Fruit fly (Drosophila melanogaster) whole organism, embryonic: ENCODE measurements around the gene CG15170.
A peak's percentile ranks its signal among the peaks of the same experiment; 100 is the strongest.

Source experiments
- ATbp ChIP-seq: fragments of 200-800 bp; sonication (Bioruptor generic); optimal IDR thresholded peaks from 2 replicates; lab custom pipeline; 2017; ENCODE audit warnings: missing biosample characterization, mild to moderate bottlenecking, missing genetic modification characterization, missing genetic modification reagents
- C15 ChIP-seq: fragments of 200-800 bp; sonication (Bioruptor generic); IDR thresholded peaks from 3 replicates; pipeline ENCODE4 v1.3.6; 2022; ENCODE audit warnings: missing biosample characterization, missing genetic modification characterization
- CG12659 ChIP-seq: fragments of 200-800 bp; sonication (Bioruptor generic); optimal IDR thresholded peaks from 3 replicates; lab custom pipeline; 2017; ENCODE audit warnings: mild to moderate bottlenecking, missing biosample characterization, missing genetic modification reagents, missing genetic modification characterization
- CG12942 ChIP-seq: fragments of 200-800 bp; sonication (Bioruptor generic); optimal IDR thresholded peaks from 3 replicates; lab custom pipeline; 2016; ENCODE audit warnings: missing biosample characterization, missing genetic modification characterization
- CG18476 ChIP-seq: fragments of 200-800 bp; sonication (Bioruptor generic); optimal IDR thresholded peaks from 2 replicates; lab custom pipeline; 2016; ENCODE audit warnings: missing biosample characterization, mild to moderate bottlenecking, missing genetic modification characterization
- CG2875 ChIP-seq: fragments of 200-800 bp; sonication (Bioruptor generic); optimal IDR thresholded peaks from 2 replicates; lab custom pipeline; 2017; ENCODE audit warnings: missing biosample characterization, mild to moderate bottlenecking, missing genetic modification characterization, missing genetic modification reagents
- CG31224 ChIP-seq: fragments of 200-800 bp; sonication (Bioruptor generic); IDR thresholded peaks from 2 replicates; pipeline ENCODE4 v1.3.6; 2022; ENCODE audit warnings: missing biosample characterization, missing genetic modification characterization
- CG31365 ChIP-seq: fragments of 200-800 bp; sonication (Bioruptor generic); optimal IDR thresholded peaks from 2 replicates; lab custom pipeline; 2018; ENCODE audit warnings: missing biosample characterization, mild to moderate bottlenecking, missing genetic modification characterization
- CG33557 ChIP-seq: fragments of 200-800 bp; sonication (Bioruptor generic); optimal IDR thresholded peaks from 2 replicates; lab custom pipeline; 2019; ENCODE audit warnings: missing biosample characterization, mild to moderate bottlenecking, missing genetic modification characterization, moderate library complexity
- CG34376 ChIP-seq: fragments of 200-800 bp; sonication (Bioruptor generic); optimal IDR thresholded peaks from 2 replicates; lab custom pipeline; 2018; ENCODE audit warnings: missing biosample characterization, mild to moderate bottlenecking, missing genetic modification characterization
- CG5180 ChIP-seq: fragments of 200-800 bp; sonication (Bioruptor generic); optimal IDR thresholded peaks from 3 replicates; lab custom pipeline; 2017; ENCODE audit warnings: missing biosample characterization, missing genetic modification characterization, mild to moderate bottlenecking, moderate library complexity, missing genetic modification reagents
- CG6254 ChIP-seq: fragments of 200-800 bp; sonication (Bioruptor generic); optimal IDR thresholded peaks from 3 replicates; lab custom pipeline; 2017; ENCODE audit warnings: mild to moderate bottlenecking, missing biosample characterization, missing genetic modification reagents, missing genetic modification characterization
- CG6683 ChIP-seq: fragments of 200-800 bp; sonication (Bioruptor generic); optimal IDR thresholded peaks from 2 replicates; lab custom pipeline; 2017; ENCODE audit warnings: missing biosample characterization, mild to moderate bottlenecking, missing genetic modification characterization, missing genetic modification reagents
- CG7987 ChIP-seq: fragments of 200-800 bp; sonication (Bioruptor generic); optimal IDR thresholded peaks from 2 replicates; lab custom pipeline; 2018; ENCODE audit warnings: missing biosample characterization, mild to moderate bottlenecking, missing genetic modification characterization, moderate library complexity
- CG8281 ChIP-seq: fragments of 200-800 bp; sonication (Bioruptor generic); optimal IDR thresholded peaks from 2 replicates; lab custom pipeline; 2018; ENCODE audit warnings: missing biosample characterization, mild to moderate bottlenecking, missing genetic modification characterization, moderate library complexity
- CG8359 ChIP-seq: fragments of 200-800 bp; sonication (Bioruptor generic); optimal IDR thresholded peaks from 2 replicates; lab custom pipeline; 2017; ENCODE audit warnings: missing biosample characterization, mild to moderate bottlenecking, missing genetic modification characterization, borderline replicate concordance
- Chrac-16 ChIP-seq: fragments of 200-800 bp; sonication (Bioruptor generic); optimal IDR thresholded peaks from 3 replicates; lab custom pipeline; 2016; ENCODE audit warnings: missing biosample characterization, missing genetic modification characterization
- Dek ChIP-seq: fragments of 200-800 bp; sonication (Bioruptor generic); optimal IDR thresholded peaks from 3 replicates; lab custom pipeline; 2019; ENCODE audit warnings: missing biosample characterization, mild to moderate bottlenecking, missing genetic modification characterization, moderate library complexity
- Dll ChIP-seq: fragments of 200-800 bp; sonication (Bioruptor generic); IDR thresholded peaks from 4 replicates; pipeline ENCODE4 v1.3.6; 2022; ENCODE audit warnings: missing biosample characterization, missing genetic modification characterization; ENCODE audit not compliant: partially characterized antibody
- HLH54F ChIP-seq: fragments of 200-800 bp; sonication (Bioruptor generic); optimal IDR thresholded peaks from 3 replicates; lab custom pipeline; 2016; ENCODE audit warnings: missing biosample characterization, missing genetic modification characterization
- Hr78 ChIP-seq, 2 experiments: fragments of 200-800 bp in 1 of 2; fragments of >200 bp in 1 of 2; sonication (Bioruptor generic) in 1 of 2; optimal IDR thresholded peaks; 2 replicates each; lab custom pipeline; 2017 to 2019; ENCODE audit warnings: missing biosample characterization in 2 of 2, missing genetic modification characterization in 2 of 2, mild to moderate bottlenecking in 1 of 2, moderate library complexity in 1 of 2
- Lpt ChIP-seq: fragments of >200 bp; optimal IDR thresholded peaks from 2 replicates; lab custom pipeline; 2018; ENCODE audit warnings: missing biosample characterization, missing genetic modification characterization
- NC2α ChIP-seq: fragments of 200-800 bp; sonication (Bioruptor generic); optimal IDR thresholded peaks from 2 replicates; lab custom pipeline; 2016; ENCODE audit warnings: missing biosample characterization, missing genetic modification characterization
- Nf-YB ChIP-seq: fragments of 200-800 bp; sonication (Bioruptor generic); optimal IDR thresholded peaks from 3 replicates; lab custom pipeline; 2019; ENCODE audit warnings: missing biosample characterization, mild to moderate bottlenecking, missing genetic modification characterization, moderate library complexity
- PHDP ChIP-seq: fragments of 200-800 bp; sonication (Bioruptor generic); optimal IDR thresholded peaks from 3 replicates; lab custom pipeline; 2018; ENCODE audit warnings: missing biosample characterization, mild to moderate bottlenecking, missing genetic modification characterization, moderate library complexity
- Ptx1 ChIP-seq: fragments of 200-800 bp; sonication (Bioruptor generic); IDR thresholded peaks from 2 replicates; pipeline ENCODE4 v1.3.6; 2022; ENCODE audit warnings: missing biosample characterization, missing genetic modification characterization
- Ravus ChIP-seq: fragments of 200-800 bp; sonication (Bioruptor generic); IDR thresholded peaks from 2 replicates; pipeline ENCODE4 v1.3.6; 2022; ENCODE audit warnings: missing biosample characterization, missing genetic modification characterization
- Scr ChIP-seq: fragments of 200-800 bp; sonication (Bioruptor generic); IDR thresholded peaks from 2 replicates; pipeline ENCODE4 v1.3.6; 2022; ENCODE audit warnings: missing biosample characterization, missing genetic modification characterization; ENCODE audit not compliant: partially characterized antibody
- Tbp ChIP-seq: fragments of >200 bp; optimal IDR thresholded peaks from 2 replicates; lab custom pipeline; 2018; ENCODE audit warnings: missing biosample characterization, missing genetic modification characterization
- bbx ChIP-seq: fragments of 200-800 bp; sonication (Bioruptor generic); IDR thresholded peaks from 2 replicates; pipeline ENCODE4 v1.3.6; 2022; ENCODE audit warnings: missing biosample characterization, missing genetic modification characterization; ENCODE audit not compliant: partially characterized antibody
- disco-r ChIP-seq: fragments of 200-800 bp; sonication (Bioruptor generic); optimal IDR thresholded peaks from 2 replicates; lab custom pipeline; 2016; ENCODE audit warnings: missing biosample characterization, missing genetic modification characterization
- dmrt11E ChIP-seq: fragments of 200-800 bp; sonication (Bioruptor generic); optimal IDR thresholded peaks from 3 replicates; lab custom pipeline; 2018; ENCODE audit warnings: missing biosample characterization, mild to moderate bottlenecking, missing genetic modification characterization, moderate library complexity
- ewg ChIP-seq: fragments of 200-800 bp; sonication (Bioruptor generic); optimal IDR thresholded peaks from 3 replicates; lab custom pipeline; 2017; ENCODE audit warnings: mild to moderate bottlenecking, missing biosample characterization, missing genetic modification reagents, missing genetic modification characterization
- exex ChIP-seq: fragments of 200-800 bp; sonication (Bioruptor generic); optimal IDR thresholded peaks from 4 replicates; lab custom pipeline; 2018; ENCODE audit warnings: missing biosample characterization, mild to moderate bottlenecking, missing genetic modification characterization, moderate library complexity
- fd3F ChIP-seq: fragments of 200-800 bp; sonication (Bioruptor generic); optimal IDR thresholded peaks from 2 replicates; lab custom pipeline; 2018; ENCODE audit warnings: missing biosample characterization, mild to moderate bottlenecking, missing genetic modification characterization, moderate library complexity
- fd96Cb ChIP-seq: fragments of 200-800 bp; sonication (Bioruptor generic); optimal IDR thresholded peaks from 2 replicates; lab custom pipeline; 2018; ENCODE audit warnings: missing biosample characterization, mild to moderate bottlenecking, missing genetic modification characterization, moderate library complexity
- ftz-f1 ChIP-seq: fragments of 200-800 bp; sonication (Bioruptor generic); optimal IDR thresholded peaks from 2 replicates; lab custom pipeline; 2016; ENCODE audit warnings: missing biosample characterization, missing genetic modification characterization
- hth ChIP-seq: fragments of >200 bp; optimal IDR thresholded peaks from 2 replicates; lab custom pipeline; 2017; ENCODE audit warnings: inconsistent platforms
- nerfin-2 ChIP-seq: fragments of 200-800 bp; sonication (Bioruptor generic); IDR thresholded peaks from 2 replicates; pipeline ENCODE4 v1.3.6; 2022; ENCODE audit warnings: missing biosample characterization, missing genetic modification characterization; ENCODE audit not compliant: partially characterized antibody
- repo ChIP-seq: fragments of 200-800 bp; sonication (Bioruptor generic); optimal IDR thresholded peaks from 2 replicates; lab custom pipeline; 2016; ENCODE audit warnings: missing biosample characterization, missing genetic modification characterization
- rib ChIP-seq: fragments of 200-800 bp; sonication (Bioruptor generic); IDR thresholded peaks from 2 replicates; pipeline ENCODE4 v1.3.6; 2022; ENCODE audit warnings: missing biosample characterization, missing genetic modification characterization
- row ChIP-seq: fragments of 200-800 bp; sonication (Bioruptor generic); IDR thresholded peaks from 3 replicates; pipeline ENCODE4 v1.3.6; 2022; ENCODE audit warnings: missing biosample characterization, missing genetic modification characterization
- sim ChIP-seq: fragments of 200-800 bp; sonication (Bioruptor generic); IDR thresholded peaks from 2 replicates; pipeline ENCODE4 v1.3.6; 2022; ENCODE audit warnings: missing biosample characterization, missing genetic modification characterization
- sisA ChIP-seq: fragments of 200-800 bp; sonication (Bioruptor generic); IDR thresholded peaks from 2 replicates; pipeline ENCODE4 v1.3.6; 2022; ENCODE audit warnings: missing biosample characterization, missing genetic modification characterization
- sob ChIP-seq: fragments of 200-800 bp; sonication (Bioruptor generic); IDR thresholded peaks from 2 replicates; pipeline ENCODE4 v1.3.6; 2022; ENCODE audit warnings: missing biosample characterization, missing genetic modification characterization
- stwl ChIP-seq: fragments of 200-800 bp; sonication (Bioruptor generic); optimal IDR thresholded peaks from 3 replicates; lab custom pipeline; 2018; ENCODE audit warnings: missing biosample characterization, mild to moderate bottlenecking, missing genetic modification characterization, moderate library complexity
- vvl ChIP-seq: fragments of 200-800 bp; sonication (Bioruptor generic); IDR thresholded peaks from 2 replicates; pipeline ENCODE4 v1.3.6; 2022; ENCODE audit warnings: missing biosample characterization, missing genetic modification characterization
- zen ChIP-seq: fragments of 200-800 bp; sonication (Bioruptor generic); optimal IDR thresholded peaks from 3 replicates; lab custom pipeline; 2018; ENCODE audit warnings: missing biosample characterization, mild to moderate bottlenecking, missing genetic modification characterization, moderate library complexity

Gene CG15170

dm6 chr2L:18974063-18974779 is 15.8 kb downstream of the CG15170 start, which contains the start of the genes L2HGDH and CG10431 (continued):
- TF ChIP-seq ATbp (GFP tag; lab: Kevin White, UChicago), result peak; percentile 25
- peak; percentile 47 for TF ChIP-seq dmrt11E (tag; lab: Kevin White, UChicago)
- TF ChIP-seq CG8281 (tag; lab: Kevin White, UChicago), result no peak
- peak; percentile 38; the same call in 1 of the 4 replicates for TF ChIP-seq Dll (GFP tag; lab: Robert Waterston, UW)
- 0 out of 2 replicates have a peak, but pooled peaks have one; percentile 7 for TF ChIP-seq sob (GFP tag; lab: Robert Waterston, UW)
- TF ChIP-seq repo (GFP tag; lab: Kevin White, UChicago), result peak; percentile 30
- peak; percentile 62 for TF ChIP-seq PHDP
- TF ChIP-seq row (GFP tag; lab: Robert Waterston, UW), result peak; percentile 77
- TF ChIP-seq hth (lab: Kevin White, UChicago), result no peak
- no peak for TF ChIP-seq rib
- TF ChIP-seq CG6254, result peak; percentile 34
- no peak for TF ChIP-seq NC2α (GFP tag; lab: Kevin White, UChicago)
- peak; percentile 95 for TF ChIP-seq ftz-f1 (GFP tag; lab: Kevin White, UChicago)
- peak; percentile 74 for TF ChIP-seq CG7987
- TF ChIP-seq CG12942 (GFP tag; lab: Kevin White, UChicago), result peak; percentile 34
- peak; percentile 20 for TF ChIP-seq CG8359 (GFP tag; lab: Kevin White, UChicago)
- no peak for TF ChIP-seq nerfin-2 (GFP tag; lab: Robert Waterston, UW)
- TF ChIP-seq Ravus (GFP tag; lab: Robert Waterston, UW), result no peak
- TF ChIP-seq CG2875 (GFP tag; lab: Kevin White, UChicago), result peak; percentile 27
- peak; percentile 93 for TF ChIP-seq exex (tag; lab: Kevin White, UChicago)
- peak; percentile 31 for TF ChIP-seq CG5180 (GFP tag; lab: Kevin White, UChicago)
- peak; percentile 21 for TF ChIP-seq ewg
- peak; percentile 80 for TF ChIP-seq CG12659
- no peak for TF ChIP-seq CG33557 (GFP tag; lab: Kevin White, UChicago)
- TF ChIP-seq vvl (GFP tag; lab: Robert Waterston, UW), result no peak; the same call in 1 of the 2 replicates
- TF ChIP-seq fd96Cb (tag; lab: Kevin White, UChicago), result peak; percentile 29
- no peak for TF ChIP-seq Tbp
- peak; percentile 84 for TF ChIP-seq stwl (tag; lab: Kevin White, UChicago)
- peak in 1 of 2 experiments; percentile 72 for TF ChIP-seq Hr78 (GFP tag; optimal IDR thresholded peaks at IDR 0.05; lab: Kevin White, UChicago)
- peak; percentile 28 for TF ChIP-seq HLH54F (GFP tag; lab: Kevin White, UChicago)
- TF ChIP-seq Nf-YB, result peak; percentile 37
- peak; percentile 28 for TF ChIP-seq Dek (tag; lab: Kevin White, UChicago)
- peak; percentile 36; the same call in 1 of the 2 replicates for TF ChIP-seq bbx (GFP tag; lab: Robert Waterston, UW)
- peak; percentile 66 for TF ChIP-seq zen (tag; lab: Kevin White, UChicago)
- TF ChIP-seq Scr (GFP tag; lab: Robert Waterston, UW), result no peak
- TF ChIP-seq CG31224 (GFP tag; lab: Robert Waterston, UW), result no peak
- TF ChIP-seq disco-r (GFP tag; lab: Kevin White, UChicago), result peak; percentile 34
- TF ChIP-seq sim (GFP tag; lab: Robert Waterston, UW), result peak; percentile 14; the same call in 1 of the 2 replicates
- TF ChIP-seq CG34376 (GFP tag; lab: Kevin White, UChicago), result peak; percentile 91
- TF ChIP-seq C15 (GFP tag; lab: Robert Waterston, UW), result no peak
- peak; percentile 60 for TF ChIP-seq Chrac-16 (GFP tag; lab: Kevin White, UChicago)
- peak; percentile 44 for TF ChIP-seq fd3F (GFP tag; lab: Kevin White, UChicago)
- TF ChIP-seq Ptx1 (GFP tag; lab: Robert Waterston, UW), result peak; percentile 60
- peak; percentile 62 for TF ChIP-seq CG18476
- TF ChIP-seq sisA (GFP tag; lab: Robert Waterston, UW), result no peak
- TF ChIP-seq Lpt (GFP tag; lab: Kevin White, UChicago), result no peak
- TF ChIP-seq CG6683 (GFP tag; lab: Kevin White, UChicago), result no peak
- peak; percentile 36 for TF ChIP-seq CG31365 (tag; lab: Kevin White, UChicago)
